Fruit fly (Drosophila melanogaster) whole organism, pupa: ENCODE results near the gene Nrg.

Experiments
- CG10348 ChIP-seq: fragments of 200-800 bp; sonication (Bioruptor generic); IDR thresholded peaks from 2 replicates; pipeline ENCODE4 v1.3.6; 2022; ENCODE audit warnings: missing biosample characterization, missing genetic modification characterization
- CG12605 ChIP-seq: fragments of 200-800 bp; sonication (Bioruptor generic); IDR thresholded peaks from 2 replicates; pipeline ENCODE4 v1.3.6; 2022; ENCODE audit warnings: missing biosample characterization, missing genetic modification characterization
- CG13204 ChIP-seq: fragments of 200-800 bp; sonication (Bioruptor generic); optimal IDR thresholded peaks from 2 replicates; lab custom pipeline; 2018; ENCODE audit warnings: missing biosample characterization, mild to moderate bottlenecking, missing genetic modification characterization, moderate library complexity
- CG14655 ChIP-seq: fragments of 200-800 bp; sonication (Bioruptor generic); optimal IDR thresholded peaks from 3 replicates; lab custom pipeline; 2017; ENCODE audit warnings: mild to moderate bottlenecking, missing biosample characterization, missing genetic modification reagents, missing genetic modification characterization
- CG15710 ChIP-seq: fragments of 200-800 bp; sonication (Bioruptor generic); optimal IDR thresholded peaks from 2 replicates; lab custom pipeline; 2018; ENCODE audit warnings: missing biosample characterization, mild to moderate bottlenecking, missing genetic modification characterization, moderate library complexity
- CG17806 ChIP-seq: fragments of 200-800 bp; sonication (Bioruptor generic); optimal IDR thresholded peaks from 2 replicates; lab custom pipeline; 2018; ENCODE audit warnings: missing biosample characterization, mild to moderate bottlenecking, missing genetic modification characterization, moderate library complexity
- CG32121 ChIP-seq: fragments of 200-800 bp; sonication (Bioruptor generic); IDR thresholded peaks from 2 replicates; pipeline ENCODE4 v1.3.6; 2022; ENCODE audit warnings: missing biosample characterization, missing genetic modification characterization
- CG34367 ChIP-seq: fragments of 200-800 bp; sonication (Bioruptor generic); optimal IDR thresholded peaks from 2 replicates; lab custom pipeline; 2018; ENCODE audit warnings: missing biosample characterization, mild to moderate bottlenecking, missing genetic modification characterization
- CG4496 ChIP-seq: fragments of 200-800 bp; sonication (Bioruptor generic); IDR thresholded peaks from 3 replicates; pipeline ENCODE4 v1.3.6; 2022; ENCODE audit warnings: missing biosample characterization, missing genetic modification characterization
- CG8159 ChIP-seq: fragments of 200-800 bp; sonication (Bioruptor generic); optimal IDR thresholded peaks from 3 replicates; lab custom pipeline; 2018; ENCODE audit warnings: missing biosample characterization, mild to moderate bottlenecking, missing genetic modification characterization, moderate library complexity
- CG8301 ChIP-seq: fragments of 200-800 bp; sonication (Bioruptor generic); optimal IDR thresholded peaks from 2 replicates; lab custom pipeline; 2018; ENCODE audit warnings: missing biosample characterization, mild to moderate bottlenecking, missing genetic modification characterization
- CG9948 ChIP-seq: fragments of 200-800 bp; sonication (Bioruptor generic); optimal IDR thresholded peaks from 2 replicates; lab custom pipeline; 2018; ENCODE audit warnings: missing biosample characterization, mild to moderate bottlenecking, missing genetic modification characterization, moderate library complexity
- D1 ChIP-seq: fragments of 200-800 bp; sonication (Bioruptor generic); optimal IDR thresholded peaks from 2 replicates; lab custom pipeline; 2018; ENCODE audit warnings: missing biosample characterization, mild to moderate bottlenecking, missing genetic modification characterization, moderate library complexity
- EcR ChIP-seq: fragments of 200-800 bp; sonication (Bioruptor generic); optimal IDR thresholded peaks from 3 replicates; lab custom pipeline; 2019; ENCODE audit warnings: missing biosample characterization, missing genetic modification characterization, mild to moderate bottlenecking, moderate library complexity, missing genetic modification reagents
- Ets98B ChIP-seq: fragments of 200-800 bp; sonication (Bioruptor generic); IDR thresholded peaks from 2 replicates; pipeline ENCODE4 v1.3.6; 2022; ENCODE audit warnings: missing biosample characterization, missing genetic modification characterization
- Pif1A ChIP-seq: fragments of 200-800 bp; sonication (Bioruptor generic); optimal IDR thresholded peaks from 3 replicates; lab custom pipeline; 2016; ENCODE audit warnings: missing biosample characterization, missing genetic modification characterization
- Pif1B ChIP-seq: fragments of 200-800 bp; sonication (Bioruptor generic); optimal IDR thresholded peaks from 3 replicates; lab custom pipeline; 2016; ENCODE audit warnings: missing biosample characterization, missing genetic modification characterization
- Snoo ChIP-seq: fragments of 200-800 bp; sonication (Bioruptor generic); optimal IDR thresholded peaks from 3 replicates; lab custom pipeline; 2017; ENCODE audit warnings: missing biosample characterization, mild to moderate bottlenecking, missing genetic modification characterization, inconsistent platforms
- fd96Ca ChIP-seq: fragments of 200-800 bp; sonication (Bioruptor generic); IDR thresholded peaks from 3 replicates; pipeline ENCODE4 v1.3.6; 2022; ENCODE audit warnings: missing biosample characterization, missing genetic modification characterization
- gl ChIP-seq: fragments of 200-800 bp; sonication (Bioruptor generic); optimal IDR thresholded peaks from 2 replicates; lab custom pipeline; 2018; ENCODE audit warnings: missing biosample characterization, mild to moderate bottlenecking, missing genetic modification characterization
- rn ChIP-seq: fragments of 200-800 bp; sonication (Bioruptor generic); IDR thresholded peaks from 2 replicates; pipeline ENCODE4 v1.3.6; 2022; ENCODE audit warnings: missing biosample characterization, missing genetic modification characterization

Nrg gene

dm6 chrX:8522504-8522903, 5.3 kb downstream of the Nrg start:
- TF ChIP-seq CG14655 (GFP tag; lab: Kevin White, UChicago) = no peak
- TF ChIP-seq D1 (tag; lab: Kevin White, UChicago) = no peak
- TF ChIP-seq CG32121 (GFP tag; lab: Robert Waterston, UW) = peak; percentile 30; the same call in 1 of the 2 replicates
- no peak for TF ChIP-seq CG17806
- TF ChIP-seq Pif1A (GFP tag; lab: Kevin White, UChicago) = peak; percentile 8
- TF ChIP-seq fd96Ca = no peak

dm6 chrX:8523572-8524155, 6.5 kb downstream of the Nrg start:
- TF ChIP-seq CG4496 (no peak), CG12605 (GFP tag; lab: Robert Waterston, UW) (no peak), EcR (no peak), CG14655 (GFP tag; lab: Kevin White, UChicago) (no peak), fd96Ca (no peak), rn (GFP tag; lab: Robert Waterston, UW) (no peak), Pif1B (GFP tag; lab: Kevin White, UChicago) (no peak), CG34367 (tag; lab: Kevin White, UChicago) (no peak), CG13204 (GFP tag; lab: Kevin White, UChicago) (no peak), CG8301 (tag; lab: Kevin White, UChicago) (no peak)

- no peak for TF ChIP-seq CG34367 (tag; lab: Kevin White, UChicago)
- no peak for TF ChIP-seq rn (GFP tag; lab: Robert Waterston, UW)
- TF ChIP-seq CG32121 (GFP tag; lab: Robert Waterston, UW) = no peak
- TF ChIP-seq CG14655 (GFP tag; lab: Kevin White, UChicago) = no peak
- TF ChIP-seq CG4496 = no peak
- TF ChIP-seq CG9948 = no peak
- no peak for TF ChIP-seq CG8301 (tag; lab: Kevin White, UChicago)
Observed at dm6 chrX:8529598-8529997, 12.4 kb downstream of the Nrg start, which contains the start of gene PIP82. TSS of gene PIP82 (minus strand) at chrX:8529698.

dm6 chrX:8531775-8532174, 14.6 kb downstream of the Nrg start:
- TF ChIP-seq Ets98B (GFP tag; lab: Robert Waterston, UW) = peak; percentile 13; the same call in 1 of the 2 replicates
- TF ChIP-seq Snoo (tag; lab: Kevin White, UChicago) = no peak
- no peak for TF ChIP-seq CG32121 (GFP tag; lab: Robert Waterston, UW)
- TF ChIP-seq CG14655 (GFP tag; lab: Kevin White, UChicago) = no peak
- TF ChIP-seq fd96Ca = no peak

- TF ChIP-seq CG34367 (tag; lab: Kevin White, UChicago) = no peak
- peak; percentile 92 for TF ChIP-seq CG32121 (GFP tag; lab: Robert Waterston, UW)
- no peak for TF ChIP-seq D1 (tag; lab: Kevin White, UChicago)
- no peak for TF ChIP-seq CG15710 (tag; lab: Kevin White, UChicago)
- TF ChIP-seq Snoo (tag; lab: Kevin White, UChicago) = no peak
- TF ChIP-seq CG8301 (tag; lab: Kevin White, UChicago) = peak; percentile 74
- TF ChIP-seq fd96Ca = peak; percentile 17; the same call in 1 of the 3 replicates
- peak; percentile 72 for TF ChIP-seq CG14655 (GFP tag; lab: Kevin White, UChicago)
- no peak for TF ChIP-seq CG10348 (GFP tag; lab: Robert Waterston, UW)
- peak; percentile 1 for TF ChIP-seq Pif1A (GFP tag; lab: Kevin White, UChicago)
- TF ChIP-seq CG17806 = peak; percentile 3
- no peak for TF ChIP-seq gl (tag; lab: Kevin White, UChicago)
- peak; percentile 72; the same call in 1 of the 2 replicates for TF ChIP-seq rn (GFP tag; lab: Robert Waterston, UW)
- TF ChIP-seq CG8159 (tag; lab: Kevin White, UChicago) = no peak
- peak; percentile 90 for TF ChIP-seq Ets98B (GFP tag; lab: Robert Waterston, UW)
- TF ChIP-seq CG13204 (GFP tag; lab: Kevin White, UChicago) = no peak
- no peak for TF ChIP-seq EcR
- TF ChIP-seq Pif1B (GFP tag; lab: Kevin White, UChicago) = no peak
- TF ChIP-seq CG12605 (GFP tag; lab: Robert Waterston, UW) = peak; percentile 67
- TF ChIP-seq CG4496 = peak; percentile 91
- no peak for TF ChIP-seq CG9948
- TF ChIP-seq, all 21 proteins: peak for 10
Observed at dm6 chrX:8533589-8534320, 16.6 kb downstream of the Nrg start.

dm6 chrX:8534321-8534661, 17.1 kb downstream of the Nrg start:
- no peak for TF ChIP-seq CG9948
- TF ChIP-seq gl (tag; lab: Kevin White, UChicago) = no peak
- no peak for TF ChIP-seq CG10348 (GFP tag; lab: Robert Waterston, UW)
- TF ChIP-seq CG17806 = no peak
- no peak for TF ChIP-seq CG15710 (tag; lab: Kevin White, UChicago)
- TF ChIP-seq CG8159 (tag; lab: Kevin White, UChicago) = no peak
- TF ChIP-seq CG12605 (GFP tag; lab: Robert Waterston, UW) = no peak
- no peak for TF ChIP-seq CG34367 (tag; lab: Kevin White, UChicago)
- no peak for TF ChIP-seq Snoo (tag; lab: Kevin White, UChicago)
- no peak for TF ChIP-seq CG4496
- TF ChIP-seq EcR = no peak
- TF ChIP-seq D1 (tag; lab: Kevin White, UChicago) = no peak
- TF ChIP-seq CG14655 (GFP tag; lab: Kevin White, UChicago) = no peak
- no peak for TF ChIP-seq CG8301 (tag; lab: Kevin White, UChicago)
- no peak for TF ChIP-seq CG13204 (GFP tag; lab: Kevin White, UChicago)
